Worm (Caenorhabditis elegans) whole organism, midembryonic: ENCODE results near the gene tps-2.

Experiments used
- cog-1 ChIP-seq: sonication (generic microtip); optimal IDR thresholded peaks from 2 replicates; lab custom pipeline; 2016; ENCODE audit warnings: missing genetic modification characterization, missing compliant biosample characterization
- klf-2 ChIP-seq: fragments of 200-800 bp; sonication (Bioruptor generic); conservative IDR thresholded peaks from 2 replicates; pipeline ENCODE4 v1.3.6; 2022; ENCODE audit warnings: missing genetic modification reagents, missing genetic modification characterization, missing compliant biosample characterization
- med-1 ChIP-seq: sonication (generic microtip); optimal IDR thresholded peaks from 2 replicates; lab custom pipeline; 2017; ENCODE audit warnings: missing genetic modification characterization, mild to moderate bottlenecking, missing compliant biosample characterization, antibody characterized with exemption, missing genetic modification reagents; ENCODE audit not compliant: insufficient read depth
- ref-1 ChIP-seq: fragments of 200-800 bp; sonication (Bioruptor generic); conservative IDR thresholded peaks from 2 replicates; pipeline ENCODE4 v1.3.6; 2022; ENCODE audit warnings: missing genetic modification reagents, missing genetic modification characterization, missing compliant biosample characterization
- ztf-29 ChIP-seq: fragments of 200-800 bp; sonication (Bioruptor generic); IDR thresholded peaks from 2 replicates; pipeline ENCODE4 v1.3.6; 2022; ENCODE audit warnings: missing genetic modification reagents, missing genetic modification characterization, missing compliant biosample characterization

- TF ChIP-seq ztf-29 = no peak
- TF ChIP-seq cog-1 (tag; lab: Kevin White, UChicago) = no peak
- no peak for TF ChIP-seq klf-2
- TF ChIP-seq ref-1 = no peak
- TF ChIP-seq med-1 (GFP tag; lab: Kevin White, UChicago) = no peak
These were observed 7.4 kb upstream of the tps-2 start, which contains the start of gene catp-4 for ce11 chrII:14593281-14593680.
